Worm (Caenorhabditis elegans) whole organism, L4 larva: ENCODE data around the gene W03C9.1.

Source experiments
- T20F7.1 ChIP-seq: fragments of 200-800 bp; sonication (Bioruptor generic); optimal IDR thresholded peaks from 2 replicates; lab custom pipeline; 2018; ENCODE audit warnings: mild to moderate bottlenecking, missing genetic modification characterization, missing compliant biosample characterization
- T26A8.4 ChIP-seq: fragments of 200-800 bp; sonication (Bioruptor generic); IDR thresholded peaks from 2 replicates; pipeline ENCODE4 v1.3.6; 2022; ENCODE audit warnings: missing genetic modification characterization, missing compliant biosample characterization
- ZK546.5 ChIP-seq, 2 experiments: sonication (generic microtip); optimal IDR thresholded peaks; 2 replicates each; lab custom pipeline; 2017; ENCODE audit warnings: missing biosample characterization in 2 of 2, missing genetic modification characterization in 2 of 2
- aly-2 ChIP-seq: sonication (generic microtip); optimal IDR thresholded peaks from 2 replicates; lab custom pipeline; 2018; ENCODE audit warnings: missing biosample characterization, missing genetic modification characterization
- arid-1 ChIP-seq: fragments of 200-800 bp; sonication (Bioruptor generic); conservative IDR thresholded peaks from 2 replicates; pipeline ENCODE4 v1.3.6; 2022; ENCODE audit warnings: missing genetic modification reagents, missing genetic modification characterization, missing compliant biosample characterization
- ceh-62 ChIP-seq: sonication (generic microtip); optimal IDR thresholded peaks from 2 replicates; lab custom pipeline; 2017; ENCODE audit warnings: missing biosample characterization, missing genetic modification characterization
- ces-1 ChIP-seq: fragments of 150-350 bp; sonication (generic microtip); optimal IDR thresholded peaks from 4 replicates; lab custom pipeline; 2014; ENCODE audit warnings: missing biosample characterization, missing genetic modification reagents, missing genetic modification characterization
- cey-2 ChIP-seq: sonication (generic microtip); optimal IDR thresholded peaks from 3 replicates; lab custom pipeline; 2017; ENCODE audit warnings: missing genetic modification characterization, mild to moderate bottlenecking, missing compliant biosample characterization, antibody characterized with exemption, borderline replicate concordance; ENCODE audit not compliant: insufficient read depth
- dmd-6 ChIP-seq: fragments of 200-800 bp; sonication (Bioruptor generic); IDR thresholded peaks from 2 replicates; pipeline ENCODE4 v1.3.6; 2022; ENCODE audit warnings: missing genetic modification reagents, missing genetic modification characterization, missing compliant biosample characterization
- duxl-1 ChIP-seq: sonication (generic microtip); optimal IDR thresholded peaks from 2 replicates; lab custom pipeline; 2016; ENCODE audit warnings: mild to moderate bottlenecking, missing genetic modification characterization, moderate library complexity, missing compliant biosample characterization; ENCODE audit not compliant: poor library complexity
- dve-1 ChIP-seq: sonication (generic microtip); optimal IDR thresholded peaks from 2 replicates; lab custom pipeline; 2017; ENCODE audit warnings: antibody characterized with exemption, mild to moderate bottlenecking, missing genetic modification characterization, missing compliant biosample characterization; ENCODE audit not compliant: insufficient read depth
- gei-8 ChIP-seq: fragments of 200-800 bp; sonication (Bioruptor generic); optimal IDR thresholded peaks from 2 replicates; lab custom pipeline; 2018; ENCODE audit warnings: mild to moderate bottlenecking, missing genetic modification characterization, missing compliant biosample characterization
- hlh-11 ChIP-seq: fragments of 200-800 bp; sonication (Bioruptor generic); optimal IDR thresholded peaks from 2 replicates; lab custom pipeline; 2018; ENCODE audit warnings: mild to moderate bottlenecking, missing genetic modification characterization, missing compliant biosample characterization
- hlh-30 ChIP-seq: sonication (generic microtip); optimal IDR thresholded peaks from 2 replicates; lab custom pipeline; 2017; ENCODE audit warnings: antibody characterized with exemption, mild to moderate bottlenecking, missing genetic modification characterization, missing compliant biosample characterization; ENCODE audit not compliant: insufficient read depth
- lin-15B ChIP-seq: fragments of 150-350 bp; sonication (generic microtip); optimal IDR thresholded peaks from 3 replicates; lab custom pipeline; 2014; ENCODE audit warnings: missing biosample characterization, missing genetic modification characterization
- lsy-2 ChIP-seq, 2 experiments: fragments of 150-350 bp in 1 of 2; sonication (generic microtip) in 1 of 2; optimal IDR thresholded peaks; 2 replicates each; lab custom pipeline; 2014 to 2017; ENCODE audit warnings: missing biosample characterization in 2 of 2, missing genetic modification characterization in 2 of 2
- mdl-1 ChIP-seq, 2 experiments: fragments of 150-350 bp in 1 of 2; sonication (generic microtip) in 1 of 2; optimal IDR thresholded peaks; 2 replicates each; lab custom pipeline; 2014 to 2017; ENCODE audit warnings: missing biosample characterization in 2 of 2, missing genetic modification characterization in 2 of 2
- mep-1 ChIP-seq: fragments of 150-350 bp; sonication (generic microtip); optimal IDR thresholded peaks from 3 replicates; lab custom pipeline; 2014; ENCODE audit warnings: missing biosample characterization, missing genetic modification characterization
- mxl-2 ChIP-seq: fragments of 200-800 bp; sonication (Bioruptor generic); conservative IDR thresholded peaks from 2 replicates; pipeline ENCODE4 v1.3.6; 2022; ENCODE audit warnings: missing genetic modification reagents, missing genetic modification characterization, missing compliant biosample characterization
- mxl-3 ChIP-seq: fragments of 200-800 bp; sonication (Bioruptor generic); optimal IDR thresholded peaks from 2 replicates; lab custom pipeline; 2018; ENCODE audit warnings: mild to moderate bottlenecking, missing genetic modification characterization, missing compliant biosample characterization
- nhr-11 ChIP-seq: fragments of 150-350 bp; optimal IDR thresholded peaks from 2 replicates; lab custom pipeline; 2014; ENCODE audit warnings: missing biosample characterization, missing genetic modification characterization
- nhr-237 ChIP-seq: sonication (generic microtip); optimal IDR thresholded peaks from 2 replicates; lab custom pipeline; 2017; ENCODE audit warnings: missing biosample characterization, missing genetic modification characterization
- nhr-25 ChIP-seq: sonication (generic microtip); optimal IDR thresholded peaks from 2 replicates; lab custom pipeline; 2017; ENCODE audit warnings: missing genetic modification characterization, mild to moderate bottlenecking, missing compliant biosample characterization, antibody characterized with exemption, moderate library complexity, borderline replicate concordance; ENCODE audit not compliant: insufficient read depth
- nhr-28 ChIP-seq: fragments of 150-350 bp; optimal IDR thresholded peaks from 2 replicates; lab custom pipeline; 2014; ENCODE audit warnings: missing biosample characterization, missing genetic modification characterization
- nhr-41 ChIP-seq: fragments of 200-800 bp; sonication (Bioruptor generic); IDR thresholded peaks from 2 replicates; pipeline ENCODE4 v1.3.6; 2022; ENCODE audit warnings: missing genetic modification reagents, missing genetic modification characterization, missing compliant biosample characterization
- nhr-48 ChIP-seq: sonication (generic microtip); optimal IDR thresholded peaks from 2 replicates; lab custom pipeline; 2016; ENCODE audit warnings: mild to moderate bottlenecking, missing genetic modification characterization, missing compliant biosample characterization
- php-3 ChIP-seq: fragments of 200-800 bp; sonication (Bioruptor generic); IDR thresholded peaks from 2 replicates; pipeline ENCODE4 v1.3.6; 2022; ENCODE audit warnings: missing genetic modification reagents, missing genetic modification characterization, missing compliant biosample characterization
- set-16 ChIP-seq: fragments of 200-800 bp; sonication (Bioruptor generic); IDR thresholded peaks from 2 replicates; pipeline ENCODE4 v1.3.6; 2022; ENCODE audit warnings: missing genetic modification reagents, missing genetic modification characterization, missing compliant biosample characterization
- tag-97 ChIP-seq: fragments of 200-800 bp; sonication (Bioruptor generic); IDR thresholded peaks from 2 replicates; pipeline ENCODE4 v1.3.6; 2022; ENCODE audit warnings: missing genetic modification characterization, missing compliant biosample characterization
- tra-1 ChIP-seq: fragments of 200-800 bp; sonication (Bioruptor generic); IDR thresholded peaks from 2 replicates; pipeline ENCODE4 v1.3.6; 2022; ENCODE audit warnings: missing genetic modification reagents, missing genetic modification characterization, missing compliant biosample characterization
- unc-39 ChIP-seq: sonication (generic microtip); optimal IDR thresholded peaks from 2 replicates; lab custom pipeline; 2017; ENCODE audit warnings: missing biosample characterization, missing genetic modification characterization
- unc-62 ChIP-seq, 3 experiments: fragments of 150-350 bp in 1 of 3; sonication (generic microtip); optimal IDR thresholded peaks in 2 of 3; peaks in 1 of 3; 1 replicate in 1 of 3; 2 replicates in 2 of 3; lab custom pipeline; 2014 to 2017; ENCODE audit warnings: missing biosample characterization in 3 of 3, missing genetic modification characterization in 3 of 3, missing genetic modification reagents in 3 of 3, missing genotype in 1 of 3
- zfp-3 ChIP-seq: fragments of 200-800 bp; sonication (Bioruptor generic); conservative IDR thresholded peaks from 2 replicates; pipeline ENCODE4 v1.3.6; 2022; ENCODE audit warnings: missing genetic modification reagents, missing genetic modification characterization, missing compliant biosample characterization
- zip-11 ChIP-seq: fragments of 200-800 bp; sonication (Bioruptor generic); IDR thresholded peaks from 2 replicates; pipeline ENCODE4 v1.3.6; 2022; ENCODE audit warnings: missing genetic modification characterization, missing compliant biosample characterization
- ztf-7 ChIP-seq: fragments of 150-350 bp; optimal IDR thresholded peaks from 2 replicates; lab custom pipeline; 2014; ENCODE audit warnings: missing biosample characterization, missing genetic modification characterization

Gene W03C9.1

ce11 chrII:11935266-11935665, 26.7 kb downstream of the W03C9.1 start, which contains the start of gene lin-29:
Gene lin-29 (minus strand): TSS chrII:11935343.
- TF ChIP-seq unc-62 (GFP tag; optimal IDR thresholded peaks at IDR 0.05 in 1 of 2; lab: Kevin White, UChicago) (peak in 1 of 2 experiments; percentile 66), unc-62 (tag; optimal IDR thresholded peaks at IDR 0.05; lab: Kevin White, UChicago) (no peak), nhr-237 (tag; lab: Kevin White, UChicago) (no peak)

- TF ChIP-seq set-16, result no peak
- TF ChIP-seq tag-97 (GFP tag; lab: Robert Waterston, UW), result no peak
- no peak for TF ChIP-seq T26A8.4 (GFP tag; lab: Robert Waterston, UW)
- no peak for TF ChIP-seq ZK546.5 (tag; optimal IDR thresholded peaks at IDR 0.05; lab: Kevin White, UChicago)
- TF ChIP-seq arid-1 (GFP tag; lab: Robert Waterston, UW), result no peak
- TF ChIP-seq zfp-3 (GFP tag; lab: Robert Waterston, UW), result no peak
- no peak for TF ChIP-seq ces-1 (GFP tag; lab: Kevin White, UChicago)
- no peak for TF ChIP-seq php-3 (GFP tag; lab: Robert Waterston, UW)
- no peak for TF ChIP-seq duxl-1
- no peak for TF ChIP-seq cey-2 (tag; lab: Kevin White, UChicago)
- no peak for TF ChIP-seq ztf-7
- TF ChIP-seq nhr-11 (tag; lab: Kevin White, UChicago), result no peak
- no peak for TF ChIP-seq gei-8 (GFP tag; lab: Kevin White, UChicago)
- TF ChIP-seq nhr-41 (GFP tag; lab: Robert Waterston, UW), result no peak
- no peak for TF ChIP-seq lin-15B (tag; lab: Kevin White, UChicago)
- no peak for TF ChIP-seq zip-11 (GFP tag; lab: Robert Waterston, UW)
- no peak for TF ChIP-seq aly-2 (tag; lab: Kevin White, UChicago)
- TF ChIP-seq ceh-62 (tag; lab: Kevin White, UChicago), result no peak
- TF ChIP-seq mxl-2 (GFP tag; lab: Robert Waterston, UW), result no peak
- no peak for TF ChIP-seq nhr-28 (tag; lab: Kevin White, UChicago)
These were observed 31.8 kb downstream of the W03C9.1 start for ce11 chrII:11930132-11930531.

- peak; percentile 59 for TF ChIP-seq nhr-28 (tag; lab: Kevin White, UChicago)
- no peak for TF ChIP-seq T20F7.1
- TF ChIP-seq unc-39 (tag; lab: Kevin White, UChicago), result no peak
- TF ChIP-seq unc-62 (GFP tag; optimal IDR thresholded peaks at IDR 0.05 in 1 of 2; lab: Kevin White, UChicago), result peak in 1 of 2 experiments; percentile 85
- no peak for TF ChIP-seq unc-62 (tag; optimal IDR thresholded peaks at IDR 0.05; lab: Kevin White, UChicago)
- TF ChIP-seq dmd-6 (GFP tag; lab: Robert Waterston, UW), result 0 out of 2 replicates have a peak, but pooled peaks have one; percentile 12
- peak; percentile 42 for TF ChIP-seq hlh-30 (tag; lab: Kevin White, UChicago)
- TF ChIP-seq mdl-1 (tag; optimal IDR thresholded peaks at IDR 0.05; lab: Kevin White, UChicago), result peak in 1 of 2 experiments; percentile 41
- TF ChIP-seq mep-1 (tag; lab: Kevin White, UChicago), result peak; percentile 43
- TF ChIP-seq tra-1, result no peak
- TF ChIP-seq lsy-2 (tag; optimal IDR thresholded peaks at IDR 0.05; lab: Kevin White, UChicago), result peak in 1 of 2 experiments; percentile 13
- TF ChIP-seq nhr-48, result peak; percentile 17
- TF ChIP-seq aly-2 (tag; lab: Kevin White, UChicago), result no peak
- TF ChIP-seq hlh-11, result peak; percentile 45
- TF ChIP-seq nhr-25 (tag; lab: Kevin White, UChicago), result peak; percentile 93
- peak; percentile 76 for TF ChIP-seq mxl-3 (GFP tag; lab: Kevin White, UChicago)
- peak; percentile 12 for TF ChIP-seq dve-1 (tag; lab: Kevin White, UChicago)
- peak; percentile 13; the same call in 1 of the 2 replicates for TF ChIP-seq set-16
These were observed 33.2 kb downstream of the W03C9.1 start for ce11 chrII:11928752-11929151.
